Worm (Caenorhabditis elegans) whole organism, late embryonic: ENCODE data around the gene rfip-2.

Experiments
- ceh-14 ChIP-seq: sonication (generic microtip); optimal IDR thresholded peaks from 2 replicates; lab custom pipeline; 2016; ENCODE audit warnings: missing genotype, missing genetic modification characterization, missing compliant biosample characterization
- unc-3 ChIP-seq, 2 experiments: fragments of 200-800 bp in 1 of 2; sonication (Bioruptor generic) in 1 of 2; sonication (generic microtip) in 1 of 2; conservative IDR thresholded peaks in 1 of 2; optimal IDR thresholded peaks in 1 of 2; 2 replicates each; pipeline versions ENCODE4 v1.3.6 to Lab custom; 2016 to 2022; ENCODE audit warnings: missing compliant biosample characterization in 2 of 2, missing genetic modification characterization in 2 of 2, missing genetic modification reagents in 1 of 2
- unc-42 ChIP-seq: sonication (generic microtip); optimal IDR thresholded peaks from 2 replicates; lab custom pipeline; 2016; ENCODE audit warnings: missing genotype, missing genetic modification characterization, missing compliant biosample characterization
- ztf-16 ChIP-seq: sonication (generic microtip); optimal IDR thresholded peaks from 2 replicates; lab custom pipeline; 2017; ENCODE audit warnings: missing genetic modification characterization, missing compliant biosample characterization

ce11 chrII:754971-755370, 31.4 kb downstream of the rfip-2 start:
- TF ChIP-seq ceh-14 (tag; lab: Kevin White, UChicago) (no peak), unc-3 (GFP tag; conservative IDR thresholded peaks at IDR 0.05; lab: Robert Waterston, UW) (no peak), unc-3 (tag; optimal IDR thresholded peaks at IDR 0.05; lab: Kevin White, UChicago) (no peak), unc-42 (tag; lab: Kevin White, UChicago) (no peak), ztf-16 (no peak)
